Fruit fly (Drosophila melanogaster) whole organism, prepupa: ENCODE measurements around the gene CG18754.

Source experiments
- CG16779 ChIP-seq: fragments of 200-800 bp; sonication (Bioruptor generic); optimal IDR thresholded peaks from 3 replicates; lab custom pipeline; 2017; ENCODE audit warnings: missing biosample characterization, mild to moderate bottlenecking, missing genetic modification characterization
- CG34406 ChIP-seq: fragments of 200-800 bp; sonication (Bioruptor generic); optimal IDR thresholded peaks from 3 replicates; lab custom pipeline; 2016; ENCODE audit warnings: missing biosample characterization, missing genetic modification characterization
- CG3919 ChIP-seq: fragments of 200-800 bp; sonication (Bioruptor generic); optimal IDR thresholded peaks from 3 replicates; lab custom pipeline; 2016; ENCODE audit warnings: missing biosample characterization, missing genetic modification characterization
- CG6276 ChIP-seq: fragments of 200-800 bp; sonication (Bioruptor generic); optimal IDR thresholded peaks from 2 replicates; lab custom pipeline; 2017; ENCODE audit warnings: missing biosample characterization, mild to moderate bottlenecking, missing genetic modification characterization
- CG7368 ChIP-seq: fragments of 200-800 bp; sonication (Bioruptor generic); optimal IDR thresholded peaks from 3 replicates; lab custom pipeline; 2016; ENCODE audit warnings: missing biosample characterization, missing genetic modification characterization
- Eip93F ChIP-seq: fragments of 200-800 bp; sonication (Bioruptor generic); optimal IDR thresholded peaks from 2 replicates; lab custom pipeline; 2016; ENCODE audit warnings: missing biosample characterization, mild to moderate bottlenecking, missing genetic modification characterization
- Sox102F ChIP-seq: fragments of 200-800 bp; sonication (Bioruptor generic); optimal IDR thresholded peaks from 2 replicates; lab custom pipeline; 2016; ENCODE audit warnings: missing biosample characterization, mild to moderate bottlenecking, missing genetic modification characterization
- achi ChIP-seq: fragments of 200-800 bp; sonication (Bioruptor generic); optimal IDR thresholded peaks from 3 replicates; lab custom pipeline; 2016; ENCODE audit warnings: missing biosample characterization, missing genetic modification characterization
- cyc ChIP-seq: fragments of 200-800 bp; sonication (Bioruptor generic); optimal IDR thresholded peaks from 3 replicates; lab custom pipeline; 2016; ENCODE audit warnings: missing biosample characterization, missing genetic modification characterization
- dac ChIP-seq: fragments of 200-800 bp; sonication (Bioruptor generic); optimal IDR thresholded peaks from 2 replicates; lab custom pipeline; 2017; ENCODE audit warnings: missing biosample characterization, mild to moderate bottlenecking, missing genetic modification characterization
- fd85E ChIP-seq: fragments of 200-800 bp; sonication (Bioruptor generic); optimal IDR thresholded peaks from 3 replicates; lab custom pipeline; 2016; ENCODE audit warnings: missing biosample characterization, missing genetic modification characterization
- fkh ChIP-seq: fragments of 200-800 bp; sonication (Bioruptor generic); optimal IDR thresholded peaks from 3 replicates; lab custom pipeline; 2017; ENCODE audit warnings: missing biosample characterization, mild to moderate bottlenecking, missing genetic modification characterization, moderate library complexity
- ss ChIP-seq, 2 experiments: fragments of 200-800 bp; sonication (Bioruptor generic); optimal IDR thresholded peaks; 2 replicates in 1 of 2; 3 replicates in 1 of 2; lab custom pipeline; 2017 to 2018; ENCODE audit warnings: mild to moderate bottlenecking in 2 of 2, missing biosample characterization in 2 of 2, missing genetic modification characterization in 2 of 2, moderate library complexity in 1 of 2

dm6 chr3R:23721936-23722335, 38.1 kb downstream of the CG18754 start:
- TF ChIP-seq CG3919 (GFP tag; lab: Kevin White, UChicago) (no peak), Sox102F (GFP tag; lab: Kevin White, UChicago) (no peak), CG7368 (GFP tag; lab: Kevin White, UChicago) (no peak), Eip93F (GFP tag; lab: Kevin White, UChicago) (no peak), dac (GFP tag; lab: Kevin White, UChicago) (no peak), CG6276 (GFP tag; lab: Kevin White, UChicago) (no peak), ss (GFP tag; optimal IDR thresholded peaks at IDR 0.05; lab: Kevin White, UChicago) (no peak), fkh (GFP tag; lab: Kevin White, UChicago) (peak; percentile 97), cyc (GFP tag; lab: Kevin White, UChicago) (peak; percentile 7), CG34406 (GFP tag; lab: Kevin White, UChicago) (no peak), CG16779 (no peak), fd85E (GFP tag; lab: Kevin White, UChicago) (no peak), achi (GFP tag; lab: Kevin White, UChicago) (no peak)
